Worm (Caenorhabditis elegans) whole organism, L2 larva: ENCODE measurements around the gene ubc-18.

ENCODE experiments used
- ceh-16 ChIP-seq: fragments of 150-350 bp; optimal IDR thresholded peaks from 2 replicates; lab custom pipeline; 2014; ENCODE audit warnings: missing biosample characterization, missing genetic modification characterization
- crh-2 ChIP-seq: sonication (generic microtip); optimal IDR thresholded peaks from 2 replicates; lab custom pipeline; 2017; ENCODE audit warnings: missing biosample characterization, missing genetic modification characterization
- dmd-4 ChIP-seq: sonication (generic microtip); optimal IDR thresholded peaks from 2 replicates; lab custom pipeline; 2017; ENCODE audit warnings: missing biosample characterization, missing genetic modification characterization
- fos-1 ChIP-seq: fragments of 150-350 bp; optimal IDR thresholded peaks from 2 replicates; lab custom pipeline; 2014; ENCODE audit warnings: missing biosample characterization, missing genetic modification characterization
- lin-13 ChIP-seq: fragments of 150-350 bp; optimal IDR thresholded peaks from 2 replicates; lab custom pipeline; 2014; ENCODE audit warnings: missing biosample characterization, missing genetic modification reagents, missing genetic modification characterization
- unc-62 ChIP-seq: fragments of 150-350 bp; optimal IDR thresholded peaks from 2 replicates; lab custom pipeline; 2014; ENCODE audit warnings: missing biosample characterization, missing genetic modification reagents, missing genetic modification characterization

- no peak for TF ChIP-seq ceh-16 (tag; lab: Kevin White, UChicago)
- no peak for TF ChIP-seq crh-2 (tag; lab: Kevin White, UChicago)
- no peak for TF ChIP-seq dmd-4
- TF ChIP-seq lin-13 = no peak
- no peak for TF ChIP-seq fos-1 (tag; lab: Kevin White, UChicago)
- no peak for TF ChIP-seq unc-62
These were observed 47.9 kb downstream of the ubc-18 start, which contains the start of gene col-8 for ce11 chrIII:7020500-7020899.
